Fruit fly (Drosophila melanogaster) whole organism, wandering third instar larva: Measurements from ENCODE around the gene Vsp37A.

Experiments
- HLH106 ChIP-seq: fragments of 200-800 bp; optimal IDR thresholded peaks from 3 replicates; lab custom pipeline; 2019; ENCODE audit warnings: missing biosample characterization, mild to moderate bottlenecking, missing genetic modification characterization, moderate library complexity
- Hr78 ChIP-seq: fragments of >200 bp; optimal IDR thresholded peaks from 2 replicates; lab custom pipeline; 2017; ENCODE audit warnings: missing biosample characterization, missing genetic modification characterization
- Hr83 ChIP-seq: fragments of 200-300 bp; sonication (Bioruptor generic); optimal IDR thresholded peaks from 2 replicates; lab custom pipeline; 2016; ENCODE audit warnings: missing biosample characterization, mild to moderate bottlenecking, missing genetic modification characterization, moderate library complexity; ENCODE audit not compliant: poor library complexity, severe bottlenecking
- Jra ChIP-seq: sonication (Bioruptor generic); optimal IDR thresholded peaks from 2 replicates; lab custom pipeline; 2016; ENCODE audit warnings: missing biosample characterization, missing genetic modification characterization
- OdsH ChIP-seq: fragments of 200-800 bp; sonication (Bioruptor generic); optimal IDR thresholded peaks from 2 replicates; lab custom pipeline; 2016; ENCODE audit warnings: missing biosample characterization, mild to moderate bottlenecking, missing genetic modification characterization
- dsf ChIP-seq: sonication (Bioruptor generic); optimal IDR thresholded peaks from 2 replicates; lab custom pipeline; 2016; ENCODE audit warnings: missing biosample characterization, missing genetic modification characterization, borderline replicate concordance
- fru ChIP-seq: fragments of 200-800 bp; sonication (Bioruptor generic); optimal IDR thresholded peaks from 3 replicates; lab custom pipeline; 2016; ENCODE audit warnings: missing biosample characterization, mild to moderate bottlenecking, missing genetic modification characterization
- h ChIP-seq: fragments of 200-800 bp; sonication (Bioruptor generic); optimal IDR thresholded peaks from 3 replicates; lab custom pipeline; 2016; ENCODE audit warnings: missing biosample characterization, mild to moderate bottlenecking, missing genetic modification characterization
- pan ChIP-seq: fragments of >200 bp; optimal IDR thresholded peaks from 2 replicates; lab custom pipeline; 2017
- psq ChIP-seq: fragments of 200-800 bp; sonication (Bioruptor generic); optimal IDR thresholded peaks from 3 replicates; lab custom pipeline; 2017; ENCODE audit warnings: missing biosample characterization, mild to moderate bottlenecking, missing genetic modification characterization, moderate library complexity
- usp ChIP-seq: fragments of >200 bp; optimal IDR thresholded peaks from 2 replicates; lab custom pipeline; 2017; ENCODE audit warnings: missing biosample characterization, missing genetic modification characterization

DNA sequence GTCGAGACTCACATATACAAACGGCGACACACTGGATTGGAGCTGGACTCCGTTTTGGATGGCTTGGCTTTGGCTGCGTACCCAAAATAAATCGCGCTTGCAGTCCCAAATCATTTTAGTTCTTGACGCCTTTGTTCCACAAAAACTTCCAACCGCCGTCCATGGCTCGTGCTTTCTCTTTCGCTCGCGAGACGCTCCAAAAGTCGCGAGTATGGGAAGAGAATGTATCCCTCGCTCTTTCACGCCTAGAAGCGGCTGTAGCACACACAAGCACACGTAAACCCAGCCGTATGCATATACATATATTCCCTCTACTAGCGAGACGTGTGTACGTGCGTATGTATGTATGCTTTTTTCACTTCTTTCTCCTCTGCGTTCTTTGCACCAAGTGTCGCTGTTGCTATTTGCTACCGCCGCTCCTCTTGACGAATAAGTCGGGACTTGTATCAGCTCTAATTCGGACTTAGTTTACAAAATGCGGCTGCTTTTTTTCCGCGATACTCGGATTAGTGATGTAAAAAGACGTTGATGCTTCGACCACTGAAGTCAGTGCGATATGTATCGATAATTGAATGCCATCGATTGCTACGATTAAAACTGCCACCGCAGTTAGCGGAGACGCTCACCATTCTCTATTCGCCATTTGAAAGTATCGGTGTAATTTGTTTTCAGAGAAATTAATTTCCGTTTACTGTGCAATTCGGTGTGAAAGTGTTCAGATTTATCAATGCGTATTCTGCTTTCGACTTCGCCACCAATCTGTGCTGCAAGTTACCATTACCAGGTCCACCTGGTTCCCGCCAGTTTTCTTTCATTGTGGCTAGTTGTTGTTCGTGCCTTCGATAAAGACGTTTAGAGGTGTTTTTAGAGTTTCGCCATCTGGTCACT, 34.4 kb downstream of the Vsp37A start, which contains the start of the genes Hmt4-20 and SkpA:
- TF ChIP-seq fru (GFP tag; lab: Kevin White, UChicago) (no peak), usp (no peak), psq (GFP tag; lab: Kevin White, UChicago) (no peak), pan (lab: Kevin White, UChicago) (no peak), HLH106 (tag; lab: Kevin White, UChicago) (peak; percentile 9), Hr78 (GFP tag; lab: Kevin White, UChicago) (no peak), Jra (no peak), dsf (no peak), h (GFP tag; lab: Kevin White, UChicago) (no peak), OdsH (GFP tag; lab: Kevin White, UChicago) (no peak), Hr83 (GFP tag; lab: Kevin White, UChicago) (peak; percentile 11)
